Worm (Caenorhabditis elegans) whole organism, early embryonic: Measurements from ENCODE around the gene C27A7.9.

Experiments used
- B0310.2 ChIP-seq: sonication (generic microtip); optimal IDR thresholded peaks from 2 replicates; lab custom pipeline; 2016; ENCODE audit warnings: mild to moderate bottlenecking, missing genetic modification characterization, missing compliant biosample characterization
- flt-1 ChIP-seq: fragments of 200-800 bp; sonication (Bioruptor generic); IDR thresholded peaks from 2 replicates; pipeline ENCODE4 v1.3.6; 2022; ENCODE audit warnings: missing genetic modification characterization, missing compliant biosample characterization
- tbx-37 ChIP-seq: fragments of 200-800 bp; sonication (Bioruptor generic); conservative IDR thresholded peaks from 2 replicates; pipeline ENCODE4 v1.3.6; 2022; ENCODE audit warnings: missing genetic modification reagents, missing genetic modification characterization, missing compliant biosample characterization

ce11 chrV:12196659-12197058 is 42.2 kb upstream of the C27A7.9 start:
- TF ChIP-seq B0310.2 (no peak), flt-1 (GFP tag; lab: Robert Waterston, UW) (no peak), tbx-37 (GFP tag; lab: Robert Waterston, UW) (no peak)
